Worm (Caenorhabditis elegans) whole organism, L4/young adult: ENCODE results near the gene rgs-5.
A peak's percentile ranks its signal among the peaks of the same experiment; 100 is the strongest.

ENCODE experiments used
- W03F9.2 ChIP-seq: fragments of 150-350 bp; optimal IDR thresholded peaks from 2 replicates; lab custom pipeline; 2014; ENCODE audit warnings: missing biosample characterization, missing genetic modification characterization
- dao-5 ChIP-seq: sonication (generic microtip); optimal IDR thresholded peaks from 2 replicates; lab custom pipeline; 2016; ENCODE audit warnings: missing genotype, missing genetic modification characterization, moderate library complexity, missing compliant biosample characterization
- him-1 ChIP-seq: sonication (generic microtip); optimal IDR thresholded peaks from 2 replicates; lab custom pipeline; 2016; ENCODE audit warnings: missing genotype, missing genetic modification reagents, missing genetic modification characterization, missing compliant biosample characterization

rgs-5 gene

ce11 chrIII:5697963-5698730 lies at the start of gene rgs-5, which contains the start of gene lgg-3:
rgs-5 (plus strand) TSS chrIII:5698555.
lgg-3 (minus strand) TSS chrIII:5698013.
- TF ChIP-seq dao-5, result no peak
- TF ChIP-seq him-1 (tag; lab: Kevin White, UChicago), result no peak
- peak; percentile 73 for TF ChIP-seq W03F9.2 (tag; lab: Kevin White, UChicago)

ce11 chrIII:5653692-5654105 lies 44.7 kb upstream of the rgs-5 start:
- TF ChIP-seq him-1 (tag; lab: Kevin White, UChicago), result no peak
- peak; percentile 20 for TF ChIP-seq W03F9.2 (tag; lab: Kevin White, UChicago)

ce11 chrIII:5656941-5657340 lies 41.4 kb upstream of the rgs-5 start, which contains the start of gene sdz-21:
sdz-21 (minus strand) TSS chrIII:5657041.
- TF ChIP-seq dao-5 (no peak), him-1 (tag; lab: Kevin White, UChicago) (no peak), W03F9.2 (tag; lab: Kevin White, UChicago) (no peak)

DNA sequence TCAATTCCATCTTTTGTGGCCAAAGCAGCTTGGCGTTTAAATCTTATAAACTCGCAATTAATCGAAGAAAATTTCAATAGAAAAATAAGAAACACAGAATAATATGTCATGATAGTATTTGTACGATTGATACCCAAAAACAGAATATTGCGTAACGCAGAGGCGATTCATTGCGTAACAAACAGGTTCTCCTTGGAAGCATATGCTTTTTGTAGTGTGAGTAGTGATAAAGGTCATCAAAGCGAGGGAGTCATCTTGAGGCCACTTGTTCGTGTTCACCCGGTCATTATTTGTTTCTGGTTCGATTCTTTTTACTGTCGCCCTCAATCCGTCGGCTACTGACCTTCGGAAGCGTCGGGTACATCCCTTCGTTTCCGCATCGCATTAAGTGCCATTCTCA lies 37.4 kb upstream of the rgs-5 start, which contains the start of gene F54E7.6:
Gene F54E7.6 (minus strand): TSS at position 110 of the 400 bp plus-strand sequence.
- TF ChIP-seq him-1 (tag; lab: Kevin White, UChicago) (no peak), dao-5 (no peak), W03F9.2 (tag; lab: Kevin White, UChicago) (no peak)

DNA sequence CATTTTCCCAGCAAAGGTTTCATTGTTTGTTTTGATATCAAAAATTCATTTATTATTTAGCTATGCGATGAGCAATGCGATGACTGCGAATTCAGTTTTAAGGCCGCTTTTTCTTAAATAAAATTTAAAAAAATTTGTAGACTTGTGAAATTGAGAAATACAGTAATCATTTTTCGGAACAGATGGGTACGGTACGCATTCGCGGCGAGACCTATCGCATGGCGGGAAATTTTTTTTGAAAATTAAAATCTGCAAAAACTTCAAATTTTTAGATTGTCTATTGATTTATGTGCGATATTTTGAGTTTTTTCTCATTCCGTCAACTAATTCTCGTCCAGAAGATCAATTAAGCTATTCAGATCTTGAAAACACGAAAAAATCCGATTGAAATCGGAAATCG lies 34.8 kb upstream of the rgs-5 start:
- TF ChIP-seq him-1 (tag; lab: Kevin White, UChicago), result no peak
- TF ChIP-seq dao-5, result no peak
- peak; percentile 72 for TF ChIP-seq W03F9.2 (tag; lab: Kevin White, UChicago)

- TF ChIP-seq dao-5 (no peak), W03F9.2 (tag; lab: Kevin White, UChicago) (no peak), him-1 (tag; lab: Kevin White, UChicago) (no peak)
Observed at ce11 chrIII:5663933-5664332, 34.4 kb upstream of the rgs-5 start, which contains the start of gene par-3. par-3 (plus strand) TSS chrIII:5664233.

- TF ChIP-seq him-1 (tag; lab: Kevin White, UChicago) (no peak), dao-5 (no peak), W03F9.2 (tag; lab: Kevin White, UChicago) (no peak)
Observed at ce11 chrIII:5665278-5665677, 33.1 kb upstream of the rgs-5 start.

ce11 chrIII:5665710-5666109 lies 32.6 kb upstream of the rgs-5 start:
- no peak for TF ChIP-seq W03F9.2 (tag; lab: Kevin White, UChicago)
- TF ChIP-seq dao-5, result no peak
- TF ChIP-seq him-1 (tag; lab: Kevin White, UChicago), result no peak

ce11 chrIII:5667952-5668489 lies 30.3 kb upstream of the rgs-5 start:
- TF ChIP-seq dao-5, result no peak
- no peak for TF ChIP-seq him-1 (tag; lab: Kevin White, UChicago)
- TF ChIP-seq W03F9.2 (tag; lab: Kevin White, UChicago), result no peak

DNA sequence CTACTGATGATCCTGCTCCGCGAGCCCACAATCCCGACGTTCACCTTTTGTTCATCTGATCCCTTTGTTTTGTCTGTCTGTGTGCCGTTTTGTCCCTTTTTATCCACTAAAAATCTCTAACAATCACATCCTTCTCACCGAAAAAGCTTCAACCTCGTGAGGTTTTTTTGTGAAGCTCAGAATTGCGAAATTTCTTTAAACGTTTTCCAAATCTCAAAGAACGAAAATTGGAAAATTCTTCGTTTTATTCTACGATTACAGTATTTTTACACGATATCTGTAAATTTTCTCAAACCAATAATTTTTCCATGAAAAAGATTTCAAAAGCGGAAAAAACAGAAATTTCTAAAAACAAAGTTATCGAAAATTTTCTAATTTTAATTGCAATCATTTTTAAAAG lies 24.2 kb upstream of the rgs-5 start:
- TF ChIP-seq him-1 (tag; lab: Kevin White, UChicago) (no peak), W03F9.2 (tag; lab: Kevin White, UChicago) (no peak), dao-5 (no peak)

- TF ChIP-seq him-1 (tag; lab: Kevin White, UChicago) (no peak), dao-5 (no peak), W03F9.2 (tag; lab: Kevin White, UChicago) (no peak)
Observed at ce11 chrIII:5675384-5675984, 22.9 kb upstream of the rgs-5 start.

DNA sequence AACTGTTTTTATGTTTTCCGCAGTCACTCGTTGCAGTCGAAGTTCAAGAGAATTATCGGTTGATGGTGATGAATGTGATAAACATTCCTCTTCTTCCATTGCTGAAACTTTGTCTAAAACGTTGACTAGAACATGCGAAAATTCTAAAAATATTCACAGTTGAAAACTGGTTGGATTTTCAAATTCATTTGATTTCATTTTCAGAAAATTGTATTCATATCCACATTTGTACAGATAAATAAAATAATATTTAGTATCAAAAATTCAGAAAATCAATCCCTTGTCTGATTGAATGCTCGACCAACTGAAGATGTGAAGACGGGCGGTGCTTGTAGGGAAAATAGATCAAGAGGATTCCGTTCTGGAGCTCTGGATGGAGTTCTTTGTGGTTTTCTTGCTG lies 20.6 kb upstream of the rgs-5 start, which contains the start of gene F54E7.9:
Gene F54E7.9 (minus strand): TSS at position 101 of the 400 bp plus-strand sequence.
- TF ChIP-seq him-1 (tag; lab: Kevin White, UChicago), result no peak
- no peak for TF ChIP-seq dao-5
- no peak for TF ChIP-seq W03F9.2 (tag; lab: Kevin White, UChicago)

ce11 chrIII:5678935-5679334 lies 19.4 kb upstream of the rgs-5 start, which contains the start of the genes ska-3 and rps-12:
ska-3 (minus strand) TSS chrIII:5679005.
rps-12 (plus strand) TSS chrIII:5679298.
- TF ChIP-seq W03F9.2 (tag; lab: Kevin White, UChicago) (peak; percentile 98), dao-5 (no peak), him-1 (tag; lab: Kevin White, UChicago) (peak; percentile 99)

- TF ChIP-seq W03F9.2 (tag; lab: Kevin White, UChicago) (no peak), him-1 (tag; lab: Kevin White, UChicago) (no peak), dao-5 (no peak)
Observed at ce11 chrIII:5680141-5680540, 18.2 kb upstream of the rgs-5 start, which contains the start of gene pst-2. pst-2 (plus strand) TSS chrIII:5680433.
